Comparison of ENCODE assay signal across 2 worm cellular contexts in the genomic region with DNA sequence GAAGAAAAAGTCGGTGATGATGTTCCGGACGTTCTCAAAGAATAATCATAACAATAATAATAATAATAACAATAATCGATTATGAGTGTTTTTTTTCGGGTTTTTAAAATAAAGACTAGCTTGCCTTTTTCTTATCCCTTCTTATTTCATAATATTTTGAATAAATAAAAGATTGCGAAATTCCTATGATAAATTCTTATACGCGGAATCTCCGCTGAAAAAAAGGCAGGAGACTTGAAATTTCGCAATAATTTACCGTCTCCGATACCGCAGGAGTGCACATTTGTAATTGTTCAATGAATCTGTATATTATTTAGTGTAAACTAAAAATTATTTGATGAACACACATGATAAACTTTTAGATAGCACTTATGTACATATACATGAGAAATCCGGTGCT.
TF ChIP-seq lines count a peak whose summit lies in the region.

No protein-coding gene starts in this region.

TF ChIP-seq in whole organism, L2 larva, 48 proteins besides CTCF, POLR2A, EP300 and RAD21:
- TF ChIP-seq unc-55 (GFP tag; optimal IDR thresholded peaks at IDR 0.05; lab: Kevin White, UChicago) (peak; percentile 84), Y55F3AM.14 (GFP tag; optimal IDR thresholded peaks at IDR 0.05; lab: Kevin White, UChicago) (no peak)

TF ChIP-seq in whole organism, young adult, 124 proteins besides CTCF, POLR2A, EP300 and RAD21:
- TF ChIP-seq cebp-1 (GFP tag; IDR thresholded peaks at IDR 0.05; lab: Robert Waterston, UW), result peak; percentile 20; the same call in 1 of the 2 replicates
- TF ChIP-seq cebp-1 (tag; optimal IDR thresholded peaks at IDR 0.05; lab: Kevin White, UChicago), result peak; percentile 95
- TF ChIP-seq him-1 (tag; optimal IDR thresholded peaks at IDR 0.05; lab: Kevin White, UChicago), result no peak
